Fruit fly (Drosophila melanogaster) whole organism, embryonic: ENCODE data around the gene CG31161.

Experiments
- Antp ChIP-seq: fragments of 200-800 bp; sonication (Bioruptor generic); optimal IDR thresholded peaks from 3 replicates; lab custom pipeline; 2016; ENCODE audit warnings: missing biosample characterization, missing genetic modification characterization
- CG10274 ChIP-seq: fragments of 200-800 bp; sonication (Bioruptor generic); optimal IDR thresholded peaks from 3 replicates; lab custom pipeline; 2017; ENCODE audit warnings: missing biosample characterization, mild to moderate bottlenecking, missing genetic modification characterization
- CG11398 ChIP-seq: fragments of 200-800 bp; sonication (Bioruptor generic); optimal IDR thresholded peaks from 2 replicates; lab custom pipeline; 2016; ENCODE audit warnings: missing biosample characterization, missing genetic modification characterization
- CG12391 ChIP-seq: fragments of 200-800 bp; sonication (Bioruptor generic); optimal IDR thresholded peaks from 3 replicates; lab custom pipeline; 2018; ENCODE audit warnings: missing biosample characterization, mild to moderate bottlenecking, missing genetic modification characterization, moderate library complexity
- CG12942 ChIP-seq: fragments of 200-800 bp; sonication (Bioruptor generic); optimal IDR thresholded peaks from 3 replicates; lab custom pipeline; 2016; ENCODE audit warnings: missing biosample characterization, missing genetic modification characterization
- CG14014 ChIP-seq: fragments of 200-800 bp; sonication (Bioruptor generic); IDR thresholded peaks from 2 replicates; pipeline ENCODE4 v1.3.6; 2022; ENCODE audit warnings: missing biosample characterization, missing genetic modification characterization
- CG14710 ChIP-seq: fragments of 200-800 bp; sonication (Bioruptor generic); optimal IDR thresholded peaks from 3 replicates; lab custom pipeline; 2019; ENCODE audit warnings: missing biosample characterization, mild to moderate bottlenecking, missing genetic modification characterization, moderate library complexity
- CG1647 ChIP-seq: fragments of 200-800 bp; sonication (Bioruptor generic); optimal IDR thresholded peaks from 3 replicates; lab custom pipeline; 2016; ENCODE audit warnings: missing biosample characterization, missing genetic modification characterization
- CG2889 ChIP-seq: fragments of 200-800 bp; sonication (Bioruptor generic); IDR thresholded peaks from 3 replicates; pipeline ENCODE4 v1.3.6; 2022; ENCODE audit warnings: missing biosample characterization, missing genetic modification characterization
- CG3065 ChIP-seq: fragments of 200-800 bp; sonication (Bioruptor generic); optimal IDR thresholded peaks from 2 replicates; lab custom pipeline; 2016; ENCODE audit warnings: missing biosample characterization, missing genetic modification characterization
- CG3163 ChIP-seq: fragments of 200-800 bp; sonication (Bioruptor generic); optimal IDR thresholded peaks from 3 replicates; lab custom pipeline; 2016; ENCODE audit warnings: missing biosample characterization, missing genetic modification characterization
- CG3407 ChIP-seq: fragments of 200-800 bp; sonication (Bioruptor generic); optimal IDR thresholded peaks from 2 replicates; lab custom pipeline; 2018; ENCODE audit warnings: missing biosample characterization, mild to moderate bottlenecking, missing genetic modification characterization
- CG3995 ChIP-seq: fragments of 200-800 bp; sonication (Bioruptor generic); optimal IDR thresholded peaks from 3 replicates; lab custom pipeline; 2016; ENCODE audit warnings: missing biosample characterization, missing genetic modification characterization
- CG4707 ChIP-seq: fragments of 200-800 bp; sonication (Bioruptor generic); optimal IDR thresholded peaks from 2 replicates; lab custom pipeline; 2018; ENCODE audit warnings: missing biosample characterization, mild to moderate bottlenecking, missing genetic modification characterization, moderate library complexity
- CG6683 ChIP-seq: fragments of 200-800 bp; sonication (Bioruptor generic); optimal IDR thresholded peaks from 2 replicates; lab custom pipeline; 2017; ENCODE audit warnings: missing biosample characterization, mild to moderate bottlenecking, missing genetic modification characterization, missing genetic modification reagents
- CG6689 ChIP-seq: fragments of 200-800 bp; sonication (Bioruptor generic); IDR thresholded peaks from 2 replicates; pipeline ENCODE4 v1.3.6; 2022; ENCODE audit warnings: missing biosample characterization, missing genetic modification characterization
- CG6854 ChIP-seq: fragments of 200-800 bp; sonication (Bioruptor generic); optimal IDR thresholded peaks from 3 replicates; lab custom pipeline; 2017; ENCODE audit warnings: missing biosample characterization, mild to moderate bottlenecking, missing genetic modification characterization
- CG7839 ChIP-seq: fragments of 200-800 bp; sonication (Bioruptor generic); optimal IDR thresholded peaks from 3 replicates; lab custom pipeline; 2018; ENCODE audit warnings: missing biosample characterization, mild to moderate bottlenecking, missing genetic modification characterization, moderate library complexity
- CG8290 ChIP-seq, 3 experiments: fragments of 200-800 bp; sonication (Bioruptor generic); optimal IDR thresholded peaks; 2 replicates each; lab custom pipeline; 2016 to 2019; ENCODE audit warnings: missing biosample characterization in 3 of 3, missing genetic modification characterization in 3 of 3, mild to moderate bottlenecking in 2 of 3, moderate library complexity in 1 of 3
- CG8478 ChIP-seq: fragments of >200 bp; optimal IDR thresholded peaks from 2 replicates; lab custom pipeline; 2018
- CTCF ChIP-seq: fragments of 200-800 bp; sonication (Bioruptor generic); optimal IDR thresholded peaks from 2 replicates; lab custom pipeline; 2017; ENCODE audit warnings: missing biosample characterization, mild to moderate bottlenecking, missing genetic modification characterization, moderate library complexity
- Dfd ChIP-seq, 2 experiments: fragments of >200 bp; optimal IDR thresholded peaks; 2 replicates each; lab custom pipeline; 2017; ENCODE audit warnings: missing biosample characterization in 2 of 2, missing genetic modification characterization in 2 of 2
- Dll ChIP-seq: fragments of 200-800 bp; sonication (Bioruptor generic); IDR thresholded peaks from 4 replicates; pipeline ENCODE4 v1.3.6; 2022; ENCODE audit warnings: missing biosample characterization, missing genetic modification characterization; ENCODE audit not compliant: partially characterized antibody
- E2f1 ChIP-seq: fragments of 200-800 bp; sonication (Bioruptor generic); IDR thresholded peaks from 2 replicates; pipeline ENCODE4 v1.3.6; 2022; ENCODE audit warnings: missing biosample characterization, missing genetic modification characterization
- Fer2 ChIP-seq: fragments of 200-800 bp; sonication (Bioruptor generic); optimal IDR thresholded peaks from 2 replicates; lab custom pipeline; 2018; ENCODE audit warnings: missing biosample characterization, mild to moderate bottlenecking, missing genetic modification characterization, moderate library complexity
- Fer3 ChIP-seq: fragments of 200-800 bp; sonication (Bioruptor generic); optimal IDR thresholded peaks from 2 replicates; lab custom pipeline; 2018; ENCODE audit warnings: missing biosample characterization, mild to moderate bottlenecking, missing genetic modification characterization, moderate library complexity
- Gsc ChIP-seq: fragments of 200-800 bp; sonication (Bioruptor generic); IDR thresholded peaks from 2 replicates; pipeline ENCODE4 v1.3.6; 2022; ENCODE audit warnings: missing biosample characterization, missing genetic modification characterization
- Hr39 ChIP-seq: fragments of >200 bp; optimal IDR thresholded peaks from 2 replicates; lab custom pipeline; 2017
- Max ChIP-seq: fragments of 200-800 bp; sonication (Bioruptor generic); optimal IDR thresholded peaks from 2 replicates; lab custom pipeline; 2016; ENCODE audit warnings: missing biosample characterization, mild to moderate bottlenecking, missing genetic modification characterization
- NfI ChIP-seq: fragments of 200-800 bp; sonication (Bioruptor generic); optimal IDR thresholded peaks from 3 replicates; lab custom pipeline; 2018; ENCODE audit warnings: missing biosample characterization, mild to moderate bottlenecking, missing genetic modification characterization, moderate library complexity
- Spps ChIP-seq: fragments of 200-800 bp; sonication (Bioruptor generic); optimal IDR thresholded peaks from 2 replicates; lab custom pipeline; 2018; ENCODE audit warnings: missing biosample characterization, mild to moderate bottlenecking, missing genetic modification characterization
- Xrp1 ChIP-seq: fragments of 200-800 bp; sonication (Bioruptor generic); IDR thresholded peaks from 2 replicates; pipeline ENCODE4 v1.3.6; 2022; ENCODE audit warnings: missing biosample characterization, missing genetic modification characterization
- ac ChIP-seq: fragments of 200-800 bp; sonication (Bioruptor generic); optimal IDR thresholded peaks from 3 replicates; lab custom pipeline; 2017; ENCODE audit warnings: missing biosample characterization, mild to moderate bottlenecking, missing genetic modification characterization
- bigmax ChIP-seq: fragments of 200-800 bp; sonication (Bioruptor generic); optimal IDR thresholded peaks from 2 replicates; lab custom pipeline; 2018; ENCODE audit warnings: missing biosample characterization, mild to moderate bottlenecking, missing genetic modification characterization
- crol ChIP-seq: fragments of 200-800 bp; sonication (Bioruptor generic); IDR thresholded peaks from 2 replicates; pipeline ENCODE4 v1.3.6; 2022; ENCODE audit warnings: missing biosample characterization, missing genetic modification characterization
- en ChIP-seq: fragments of 200-800 bp; sonication (Bioruptor generic); optimal IDR thresholded peaks from 2 replicates; lab custom pipeline; 2016; ENCODE audit warnings: missing biosample characterization, missing genetic modification characterization
- fd3F ChIP-seq: fragments of 200-800 bp; sonication (Bioruptor generic); optimal IDR thresholded peaks from 2 replicates; lab custom pipeline; 2018; ENCODE audit warnings: missing biosample characterization, mild to moderate bottlenecking, missing genetic modification characterization, moderate library complexity
- fru ChIP-seq: fragments of >200 bp; optimal IDR thresholded peaks from 2 replicates; lab custom pipeline; 2017
- fu2 ChIP-seq: fragments of 200-800 bp; sonication (Bioruptor generic); optimal IDR thresholded peaks from 2 replicates; lab custom pipeline; 2016; ENCODE audit warnings: missing biosample characterization, missing genetic modification characterization
- jigr1 ChIP-seq: fragments of 200-800 bp; sonication (Bioruptor generic); IDR thresholded peaks from 3 replicates; pipeline ENCODE4 v1.3.6; 2022; ENCODE audit warnings: missing biosample characterization, missing genetic modification characterization
- lbe ChIP-seq: fragments of 200-800 bp; sonication (Bioruptor generic); optimal IDR thresholded peaks from 2 replicates; lab custom pipeline; 2016; ENCODE audit warnings: missing biosample characterization, mild to moderate bottlenecking, missing genetic modification characterization
- lilli ChIP-seq: fragments of 200-800 bp; sonication (Bioruptor generic); optimal IDR thresholded peaks from 3 replicates; lab custom pipeline; 2016; ENCODE audit warnings: missing biosample characterization, missing genetic modification characterization
- mam ChIP-seq: fragments of 200-800 bp; sonication (Bioruptor generic); optimal IDR thresholded peaks from 3 replicates; lab custom pipeline; 2016; ENCODE audit warnings: missing biosample characterization, missing genetic modification characterization
- mld ChIP-seq: fragments of 200-800 bp; sonication (Bioruptor generic); IDR thresholded peaks from 3 replicates; pipeline ENCODE4 v1.3.6; 2022; ENCODE audit warnings: missing biosample characterization, missing genetic modification characterization; ENCODE audit not compliant: partially characterized antibody
- onecut ChIP-seq: fragments of 200-800 bp; sonication (Bioruptor generic); IDR thresholded peaks from 2 replicates; pipeline ENCODE4 v1.3.6; 2022; ENCODE audit warnings: missing biosample characterization, missing genetic modification characterization
- pfk ChIP-seq: fragments of 200-800 bp; sonication (Bioruptor generic); optimal IDR thresholded peaks from 2 replicates; lab custom pipeline; 2018; ENCODE audit warnings: missing biosample characterization, mild to moderate bottlenecking, missing genetic modification characterization, moderate library complexity
- row ChIP-seq: fragments of 200-800 bp; sonication (Bioruptor generic); IDR thresholded peaks from 3 replicates; pipeline ENCODE4 v1.3.6; 2022; ENCODE audit warnings: missing biosample characterization, missing genetic modification characterization
- slp2 ChIP-seq: fragments of 200-800 bp; sonication (Bioruptor generic); optimal IDR thresholded peaks from 2 replicates; lab custom pipeline; 2016; ENCODE audit warnings: missing biosample characterization, missing genetic modification characterization
- so ChIP-seq: fragments of 200-800 bp; sonication (Bioruptor generic); IDR thresholded peaks from 3 replicates; pipeline ENCODE4 v1.3.6; 2022; ENCODE audit warnings: missing biosample characterization, missing genetic modification characterization
- sqz ChIP-seq: fragments of 200-800 bp; sonication (Bioruptor generic); optimal IDR thresholded peaks from 3 replicates; lab custom pipeline; 2018; ENCODE audit warnings: missing biosample characterization, mild to moderate bottlenecking, missing genetic modification characterization
- tio ChIP-seq: fragments of 200-800 bp; sonication (Bioruptor generic); optimal IDR thresholded peaks from 2 replicates; lab custom pipeline; 2017; ENCODE audit warnings: missing biosample characterization, missing genetic modification characterization, inconsistent platforms
- ttk ChIP-seq: fragments of 200-800 bp; sonication (Bioruptor generic); IDR thresholded peaks from 2 replicates; pipeline ENCODE4 v2.1.2; 2022; ENCODE audit warnings: missing biosample characterization, missing genetic modification characterization
- usp ChIP-seq: fragments of >200 bp; optimal IDR thresholded peaks from 2 replicates; lab custom pipeline; 2017; ENCODE audit warnings: missing biosample characterization, missing genetic modification characterization

The CG31161 gene

DNA sequence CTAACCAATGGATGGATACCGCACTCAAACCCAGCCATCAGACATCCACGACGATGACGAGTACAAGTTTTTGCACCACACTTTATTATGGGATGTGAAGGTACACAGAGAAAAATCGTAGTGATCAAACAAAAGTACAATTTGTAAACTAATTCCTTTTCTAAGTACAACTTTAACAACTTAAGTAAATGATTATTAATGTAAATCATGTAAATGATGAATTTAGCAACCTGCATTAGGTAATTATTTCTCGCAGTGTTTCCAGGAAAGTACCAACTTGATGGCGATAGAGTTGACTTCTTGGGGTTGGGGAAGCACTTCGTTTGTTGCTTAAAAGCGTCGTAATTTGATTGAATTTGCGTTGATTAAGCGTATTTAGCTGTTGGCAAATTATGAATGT, 46.8 kb downstream of the CG31161 start (continued):
- no peak for TF ChIP-seq CG1647 (GFP tag; lab: Kevin White, UChicago)
- no peak for TF ChIP-seq Dfd (GFP tag; optimal IDR thresholded peaks at IDR 0.05; lab: Kevin White, UChicago)
- peak; percentile 42 for TF ChIP-seq CG3407 (GFP tag; lab: Kevin White, UChicago)
- TF ChIP-seq E2f1 (GFP tag; lab: Robert Waterston, UW): 0 out of 2 replicates have a peak, but pooled peaks have one; percentile 34
- peak; percentile 20 for TF ChIP-seq slp2
- no peak for TF ChIP-seq CG6683 (GFP tag; lab: Kevin White, UChicago)
- TF ChIP-seq Fer2 (tag; lab: Kevin White, UChicago): peak; percentile 32
- TF ChIP-seq usp: no peak
- no peak for TF ChIP-seq Hr39 (lab: Kevin White, UChicago)
- TF ChIP-seq CG3163 (GFP tag; lab: Kevin White, UChicago): no peak
- TF ChIP-seq fru: no peak
- TF ChIP-seq so (GFP tag; lab: Robert Waterston, UW): peak; percentile 80
- peak; percentile 40; the same call in 1 of the 2 replicates for TF ChIP-seq ttk (GFP tag; lab: Robert Waterston, UW)
- TF ChIP-seq CG3065 (GFP tag; lab: Kevin White, UChicago): no peak
- TF ChIP-seq CG2889 (GFP tag; lab: Robert Waterston, UW): peak; percentile 80; the same call in 2 of the 3 replicates
- peak; percentile 29 for TF ChIP-seq CG14710
- TF ChIP-seq Gsc (GFP tag; lab: Robert Waterston, UW): no peak
- peak; percentile 69 for TF ChIP-seq lilli (GFP tag; lab: Kevin White, UChicago)
- TF ChIP-seq Spps (tag; lab: Kevin White, UChicago): no peak
- no peak for TF ChIP-seq mld
- TF ChIP-seq CG14014: peak; percentile 84; the same call in 1 of the 2 replicates
- TF ChIP-seq tio (GFP tag; lab: Kevin White, UChicago): peak; percentile 57
- TF ChIP-seq en: peak; percentile 7
- peak; percentile 22 for TF ChIP-seq fu2
- TF ChIP-seq pfk (GFP tag; lab: Kevin White, UChicago): no peak
- no peak; the same call in 1 of the 2 replicates for TF ChIP-seq Xrp1 (GFP tag; lab: Robert Waterston, UW)
- peak; percentile 50 for TF ChIP-seq CG6854 (GFP tag; lab: Kevin White, UChicago)
- peak; percentile 45 for TF ChIP-seq CG12942
- no peak for TF ChIP-seq CG8290 (GFP tag; optimal IDR thresholded peaks at IDR 0.05; lab: Kevin White, UChicago)
- TF ChIP-seq CG8290 (tag; optimal IDR thresholded peaks at IDR 0.05; lab: Kevin White, UChicago): peak in 1 of 2 experiments; percentile 91
- no peak for TF ChIP-seq CG10274 (GFP tag; lab: Kevin White, UChicago)
- no peak for TF ChIP-seq CG8478 (lab: Kevin White, UChicago)
- TF ChIP-seq Max (GFP tag; lab: Kevin White, UChicago): peak; percentile 23
- TF ChIP-seq lbe (GFP tag; lab: Kevin White, UChicago): no peak
- TF ChIP-seq bigmax (GFP tag; lab: Kevin White, UChicago): no peak
- TF ChIP-seq Dll: no peak
- TF ChIP-seq CTCF (GFP tag; lab: Kevin White, UChicago): no peak
- no peak for TF ChIP-seq CG4707 (GFP tag; lab: Kevin White, UChicago)
- TF ChIP-seq mam (GFP tag; lab: Kevin White, UChicago): peak; percentile 33
- no peak for TF ChIP-seq CG11398 (GFP tag; lab: Kevin White, UChicago)
- no peak for TF ChIP-seq jigr1 (GFP tag; lab: Robert Waterston, UW)
- TF ChIP-seq CG3995: no peak
- peak; percentile 72 for TF ChIP-seq CG7839 (tag; lab: Kevin White, UChicago)
- no peak for TF ChIP-seq sqz (GFP tag; lab: Kevin White, UChicago)
- TF ChIP-seq row (GFP tag; lab: Robert Waterston, UW): peak; percentile 85
- TF ChIP-seq CG6689: peak; percentile 54; the same call in 1 of the 2 replicates
- peak; percentile 48; the same call in 1 of the 2 replicates for TF ChIP-seq onecut (GFP tag; lab: Robert Waterston, UW)
- TF ChIP-seq fd3F (GFP tag; lab: Kevin White, UChicago): peak; percentile 64
- peak; percentile 62 for TF ChIP-seq Fer3 (tag; lab: Kevin White, UChicago)
- no peak for TF ChIP-seq crol (GFP tag; lab: Robert Waterston, UW)
- TF ChIP-seq Antp: no peak
- TF ChIP-seq NfI (GFP tag; lab: Kevin White, UChicago): peak; percentile 61
- peak; percentile 78 for TF ChIP-seq CG12391 (tag; lab: Kevin White, UChicago)
- no peak for TF ChIP-seq ac (GFP tag; lab: Kevin White, UChicago)
